ENCODE assay signal across 4 fruit fly cellular contexts in genomic region chr2L:5209244-5210144, dm6.
A peak's percentile ranks its signal among the peaks of the same experiment; 100 is the strongest.
TF ChIP-seq lines count a peak whose summit lies in the region.

No protein-coding gene starts in this region.

- TF ChIP-seq CTCF in whole organism, embryonic (GFP tag; optimal IDR thresholded peaks at IDR 0.05; lab: Kevin White, UChicago): no peak

TF ChIP-seq in whole organism, adult, 20 proteins besides CTCF, POLR2A, EP300 and RAD21:
- TF ChIP-seq CG12768 (GFP tag; optimal IDR thresholded peaks at IDR 0.05; lab: Kevin White, UChicago): peak; percentile 10
- TF ChIP-seq Crg-1 (GFP tag; optimal IDR thresholded peaks at IDR 0.05; lab: Kevin White, UChicago): peak; percentile 18
- no peak for TF ChIP-seq toe (GFP tag; optimal IDR thresholded peaks at IDR 0.05; lab: Kevin White, UChicago)
- TF ChIP-seq CG33017 (tag; optimal IDR thresholded peaks at IDR 0.05; lab: Kevin White, UChicago): peak; percentile 82
- no peak for TF ChIP-seq cnc (optimal IDR thresholded peaks at IDR 0.05; lab: Kevin White, UChicago)
- peak; percentile 79 for TF ChIP-seq CG7101 (tag; optimal IDR thresholded peaks at IDR 0.05; lab: Kevin White, UChicago)
- TF ChIP-seq Mnt (GFP tag; optimal IDR thresholded peaks at IDR 0.05; lab: Kevin White, UChicago): peak; percentile 24
- peak; percentile 20 for TF ChIP-seq CG14711 (tag; optimal IDR thresholded peaks at IDR 0.05; lab: Kevin White, UChicago)
- peak; percentile 63 for TF ChIP-seq CG11617 (GFP tag; optimal IDR thresholded peaks at IDR 0.05; lab: Kevin White, UChicago)
- no peak for TF ChIP-seq pad (GFP tag; optimal IDR thresholded peaks at IDR 0.05; lab: Kevin White, UChicago)
- peak; percentile 76 for TF ChIP-seq cic (GFP tag; optimal IDR thresholded peaks at IDR 0.05; lab: Kevin White, UChicago)
- peak; percentile 72 for TF ChIP-seq CG5204 (GFP tag; optimal IDR thresholded peaks at IDR 0.05; lab: Kevin White, UChicago)
- peak; percentile 28 for TF ChIP-seq tj (GFP tag; optimal IDR thresholded peaks at IDR 0.05; lab: Kevin White, UChicago)
TF ChIP-seq in whole organism, adult: peak in this region for 10.

TF ChIP-seq in whole organism, embryonic, 481 proteins besides CTCF, POLR2A, EP300 and RAD21 (continues in another document):
- TF ChIP-seq Nf-YC (tag; optimal IDR thresholded peaks at IDR 0.05; lab: Kevin White, UChicago) (no peak), MTF-1 (GFP tag; optimal IDR thresholded peaks at IDR 0.05; lab: Kevin White, UChicago; ENCODE audit: borderline replicate concordance) (no peak), Dek (tag; optimal IDR thresholded peaks at IDR 0.05; lab: Kevin White, UChicago) (no peak), CG13424 (tag; optimal IDR thresholded peaks at IDR 0.05; lab: Kevin White, UChicago) (peak; percentile 11), CG13775 (GFP tag; optimal IDR thresholded peaks at IDR 0.05; lab: Kevin White, UChicago) (no peak), CG15269 (tag; optimal IDR thresholded peaks at IDR 0.05; lab: Kevin White, UChicago) (peak; percentile 42), CG8765 (GFP tag; IDR thresholded peaks at IDR 0.05; lab: Robert Waterston, UW) (no peak), stwl (tag; optimal IDR thresholded peaks at IDR 0.05; lab: Kevin White, UChicago) (peak; percentile 7), hb (GFP tag; IDR thresholded peaks at IDR 0.05; lab: Robert Waterston, UW; ENCODE audit: partially characterized antibody) (no peak), Doc2 (GFP tag; IDR thresholded peaks at IDR 0.05; lab: Robert Waterston, UW) (no peak), CG9876 (GFP tag; optimal IDR thresholded peaks at IDR 0.05; lab: Kevin White, UChicago) (no peak), Dbx (GFP tag; IDR thresholded peaks at IDR 0.05; lab: Robert Waterston, UW) (no peak), Oli (tag; optimal IDR thresholded peaks at IDR 0.05; lab: Kevin White, UChicago) (no peak), so (GFP tag; IDR thresholded peaks at IDR 0.05; lab: Robert Waterston, UW) (no peak), CG16863 (GFP tag; optimal IDR thresholded peaks at IDR 0.05; lab: Kevin White, UChicago) (no peak), CG13894 (tag; optimal IDR thresholded peaks at IDR 0.05; lab: Kevin White, UChicago) (no peak), lilli (GFP tag; optimal IDR thresholded peaks at IDR 0.05; lab: Kevin White, UChicago) (peak; percentile 32), chif (GFP tag; optimal IDR thresholded peaks at IDR 0.05; lab: Kevin White, UChicago) (peak in 1 of 2 experiments; percentile 5), twi (tag; optimal IDR thresholded peaks at IDR 0.05; lab: Kevin White, UChicago) (no peak), CG14710 (tag; optimal IDR thresholded peaks at IDR 0.05; lab: Kevin White, UChicago) (no peak), h (optimal IDR thresholded peaks at IDR 0.05; lab: Kevin White, UChicago) (no peak), slou (GFP tag; optimal IDR thresholded peaks at IDR 0.05; lab: Kevin White, UChicago) (no peak), repo (GFP tag; optimal IDR thresholded peaks at IDR 0.05; lab: Kevin White, UChicago) (no peak), tio (GFP tag; optimal IDR thresholded peaks at IDR 0.05; lab: Kevin White, UChicago) (peak; percentile 49), CG12219 (GFP tag; optimal IDR thresholded peaks at IDR 0.05; lab: Kevin White, UChicago) (no peak), CG4282 (GFP tag; optimal IDR thresholded peaks at IDR 0.05; lab: Kevin White, UChicago) (no peak), btn (GFP tag; optimal IDR thresholded peaks at IDR 0.05; lab: Kevin White, UChicago) (no peak), zf30C (GFP tag; optimal IDR thresholded peaks at IDR 0.05; lab: Kevin White, UChicago) (no peak)

TF ChIP-seq in whole organism, prepupa, 60 proteins besides CTCF, POLR2A, EP300 and RAD21:
- TF ChIP-seq esn (GFP tag; optimal IDR thresholded peaks at IDR 0.05; lab: Kevin White, UChicago) (peak; percentile 3), acj6 (GFP tag; optimal IDR thresholded peaks at IDR 0.05; lab: Kevin White, UChicago) (no peak)

TF ChIP-seq in whole organism, wandering third instar larva, 38 proteins besides CTCF, POLR2A, EP300 and RAD21:
- TF ChIP-seq br (GFP tag; optimal IDR thresholded peaks at IDR 0.05; lab: Kevin White, UChicago) (no peak), Mio (GFP tag; optimal IDR thresholded peaks at IDR 0.05; lab: Kevin White, UChicago) (no peak), Dfd (GFP tag; optimal IDR thresholded peaks at IDR 0.05; lab: Kevin White, UChicago) (no peak), CrebA (GFP tag; optimal IDR thresholded peaks at IDR 0.05; lab: Kevin White, UChicago; ENCODE audit: borderline replicate concordance) (peak; percentile 19), fru (GFP tag; optimal IDR thresholded peaks at IDR 0.05; lab: Kevin White, UChicago) (peak; percentile 9), Jra (GFP tag; optimal IDR thresholded peaks at IDR 0.05; lab: Kevin White, UChicago) (peak; percentile 16), Myc (optimal IDR thresholded peaks at IDR 0.05; lab: Kevin White, UChicago) (no peak), Hnf4 (GFP tag; optimal IDR thresholded peaks at IDR 0.05; lab: Kevin White, UChicago) (no peak), jim (GFP tag; optimal IDR thresholded peaks at IDR 0.05; lab: Kevin White, UChicago) (no peak), sage (GFP tag; optimal IDR thresholded peaks at IDR 0.05; lab: Kevin White, UChicago) (peak; percentile 78), rgr (GFP tag; optimal IDR thresholded peaks at IDR 0.05; lab: Kevin White, UChicago) (no peak), psq (GFP tag; optimal IDR thresholded peaks at IDR 0.05; lab: Kevin White, UChicago) (no peak), usp (GFP tag; optimal IDR thresholded peaks at IDR 0.05; lab: Kevin White, UChicago) (no peak), ey (GFP tag; optimal IDR thresholded peaks at IDR 0.05; lab: Kevin White, UChicago) (no peak), Vsx2 (GFP tag; optimal IDR thresholded peaks at IDR 0.05; lab: Kevin White, UChicago; ENCODE audit: partially characterized antibody) (peak; percentile 5), HLH106 (tag; optimal IDR thresholded peaks at IDR 0.05; lab: Kevin White, UChicago) (no peak), Rel (GFP tag; optimal IDR thresholded peaks at IDR 0.05; lab: Kevin White, UChicago) (peak; percentile 47), Rel (tag; optimal IDR thresholded peaks at IDR 0.05; lab: Kevin White, UChicago) (no peak)
